Worm (Caenorhabditis elegans): ENCODE data around the gene C18H7.12.
A peak's percentile ranks its signal among the peaks of the same experiment; 100 is the strongest.

C18H7.12 gene

ce11 chrIV:605431-605830 lies 17.8 kb upstream of the C18H7.12 start (continued):
- TF ChIP-seq spr-1 (tag; optimal IDR thresholded peaks at IDR 0.05) (no peak), ctbp-1 (GFP tag; IDR thresholded peaks at IDR 0.05) (no peak), ceh-20 (GFP tag; IDR thresholded peaks at IDR 0.05) (no peak), mdt-29 (GFP tag; IDR thresholded peaks at IDR 0.05) (no peak), ceh-62 (tag; optimal IDR thresholded peaks at IDR 0.05) (no peak), Y105C5A.15 (GFP tag; IDR thresholded peaks at IDR 0.05) (no peak), zip-11 (GFP tag; IDR thresholded peaks at IDR 0.05) (no peak), cey-2 (tag; optimal IDR thresholded peaks at IDR 0.05; ENCODE audit: borderline replicate concordance, insufficient read depth) (no peak), snpc-4 (tag; optimal IDR thresholded peaks at IDR 0.05) (no peak), daf-19 (GFP tag; conservative IDR thresholded peaks at IDR 0.05) (no peak), daf-8 (GFP tag; IDR thresholded peaks at IDR 0.05) (no peak)

- TF ChIP-seq mxl-3 (GFP tag; optimal IDR thresholded peaks at IDR 0.05) (no peak), skn-1 (tag; optimal IDR thresholded peaks at IDR 0.05) (no peak), snpc-1.2 (GFP tag; IDR thresholded peaks at IDR 0.05) (no peak), F37D6.2 (tag; optimal IDR thresholded peaks at IDR 0.05) (no peak), ceh-62 (tag; optimal IDR thresholded peaks at IDR 0.05) (no peak), set-16 (GFP tag; IDR thresholded peaks at IDR 0.05) (peak; percentile 64), daf-19 (GFP tag; conservative IDR thresholded peaks at IDR 0.05) (no peak), saeg-2 (GFP tag; IDR thresholded peaks at IDR 0.05) (no peak)
Observed at ce11 chrIV:604817-605216, 17.2 kb upstream of the C18H7.12 start.

ce11 chrIV:604144-604543 lies 16.5 kb upstream of the C18H7.12 start, which contains the start of gene col-102:
Gene col-102 (plus strand): TSS chrIV:604444.
- no peak for TF ChIP-seq dmd-6 (GFP tag; IDR thresholded peaks at IDR 0.05)
- no peak for TF ChIP-seq egl-27 (tag; optimal IDR thresholded peaks at IDR 0.05)
- TF ChIP-seq hif-1 (tag; optimal IDR thresholded peaks at IDR 0.05), result no peak
- TF ChIP-seq ama-1 (optimal IDR thresholded peaks at IDR 0.05), result no peak

- TF ChIP-seq mep-1 (tag; optimal IDR thresholded peaks at IDR 0.05) (no peak), ztf-7 (tag; optimal IDR thresholded peaks at IDR 0.05) (no peak), egl-43 (GFP tag; IDR thresholded peaks at IDR 0.05) (no peak), fos-1 (tag; optimal IDR thresholded peaks at IDR 0.05) (no peak), zip-2 (tag; optimal IDR thresholded peaks at IDR 0.05) (no peak)
Observed at ce11 chrIV:603543-603942, 15.9 kb upstream of the C18H7.12 start, which contains the start of gene prmt-4. Gene prmt-4 (minus strand): TSS chrIV:603643.

ce11 chrIV:601595-601994 lies 14.0 kb upstream of the C18H7.12 start, which contains the start of gene srt-59:
Gene srt-59 (minus strand): TSS chrIV:601695.
- TF ChIP-seq lin-1 (GFP tag; IDR thresholded peaks at IDR 0.05) (no peak), daf-8 (GFP tag; IDR thresholded peaks at IDR 0.05) (no peak), ztf-11 (tag; optimal IDR thresholded peaks at IDR 0.05) (no peak), lsy-2 (tag; optimal IDR thresholded peaks at IDR 0.05) (no peak), snpc-1.2 (GFP tag; IDR thresholded peaks at IDR 0.05) (no peak), Y48G9A.11 (GFP tag; IDR thresholded peaks at IDR 0.05) (no peak), ceh-62 (tag; optimal IDR thresholded peaks at IDR 0.05) (no peak), vab-7 (GFP tag; IDR thresholded peaks at IDR 0.05) (no peak), ctbp-1 (GFP tag; IDR thresholded peaks at IDR 0.05) (no peak), dmd-6 (GFP tag; IDR thresholded peaks at IDR 0.05) (no peak), daf-19 (GFP tag; conservative IDR thresholded peaks at IDR 0.05) (no peak)

ce11 chrIV:596292-596952 lies 8.8 kb upstream of the C18H7.12 start, which contains the start of the genes C18H7.7 and C18H7.11:
Gene C18H7.7 (minus strand): TSS chrIV:596392.
Gene C18H7.11 (plus strand): TSS chrIV:596902.
- TF ChIP-seq daf-16 (GFP tag; optimal IDR thresholded peaks at IDR 0.05) (no peak), daf-16 (tag; optimal IDR thresholded peaks at IDR 0.05) (peak; percentile 31), Y75B8A.6 (GFP tag; IDR thresholded peaks at IDR 0.05) (no peak), dmd-6 (GFP tag; IDR thresholded peaks at IDR 0.05) (peak; percentile 27; the same call in 1 of the 2 replicates)
